Fruit fly (Drosophila melanogaster) whole organism, wandering third instar larva: Measurements from ENCODE around the gene Rad23.

Experiments
- Abd-B ChIP-seq: fragments of >200 bp; optimal IDR thresholded peaks from 2 replicates; lab custom pipeline; 2017; ENCODE audit warnings: missing biosample characterization, missing genetic modification characterization
- dsf ChIP-seq: sonication (Bioruptor generic); optimal IDR thresholded peaks from 2 replicates; lab custom pipeline; 2016; ENCODE audit warnings: missing biosample characterization, missing genetic modification characterization, borderline replicate concordance
- sv ChIP-seq: fragments of 200-800 bp; sonication (Bioruptor generic); optimal IDR thresholded peaks from 3 replicates; lab custom pipeline; 2016; ENCODE audit warnings: missing biosample characterization, missing genetic modification characterization

DNA sequence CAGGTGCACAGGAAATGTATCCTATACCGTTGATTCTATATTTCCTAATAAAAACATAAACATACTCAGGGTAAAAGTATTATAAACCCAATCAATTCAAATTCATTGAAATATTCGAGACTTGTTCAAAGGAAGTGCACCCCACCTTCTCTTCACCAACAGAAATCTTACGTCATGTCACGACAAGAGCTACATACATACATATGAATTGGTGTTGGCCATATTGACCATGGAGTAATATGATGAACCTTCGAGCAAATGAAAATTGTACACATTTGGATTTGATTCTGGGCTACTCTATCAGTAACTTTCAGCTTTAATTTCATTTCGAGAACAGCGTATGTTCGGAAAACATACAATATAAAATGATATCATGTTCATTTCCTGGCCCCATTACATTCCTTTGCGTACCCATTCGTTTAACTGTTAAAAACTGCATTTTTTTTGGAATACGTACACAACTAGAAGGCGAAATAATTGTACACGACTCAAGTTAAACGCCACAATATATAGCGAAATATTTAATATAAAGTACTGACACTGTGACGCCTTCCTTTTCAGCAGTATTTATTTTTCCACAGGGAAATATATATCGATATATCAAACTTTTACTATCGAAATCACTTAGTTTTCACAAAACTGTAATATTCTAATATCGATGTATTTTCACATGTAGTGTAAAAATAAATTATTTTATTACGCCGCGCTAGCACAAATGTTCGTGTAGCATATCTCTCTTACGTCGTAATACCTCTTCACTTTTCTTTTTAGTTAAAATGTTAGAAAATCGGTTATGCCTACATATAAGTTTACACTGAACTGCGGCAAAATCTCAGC is 50.4 kb downstream of the Rad23 start, which contains the start of gene PMCA:
- TF ChIP-seq sv: no peak
- TF ChIP-seq dsf (GFP tag; lab: Kevin White, UChicago): no peak
- no peak for TF ChIP-seq Abd-B
